Worm (Caenorhabditis elegans): Measurements from ENCODE around the gene C17C3.1.

The C17C3.1 gene

ce11 chrII:5544145-5544515 is 26.2 kb upstream of the C17C3.1 start:
- TF ChIP-seq elt-1 (tag; optimal IDR thresholded peaks at IDR 0.05; ENCODE audit: borderline replicate concordance, insufficient read depth) (no peak), nhr-2 (tag; optimal IDR thresholded peaks at IDR 0.05) (peak; percentile 23)

ce11 chrII:5544764-5545163 is 25.6 kb upstream of the C17C3.1 start, which contains the start of gene ins-13:
Gene ins-13 (minus strand): TSS chrII:5544864.
- no peak for TF ChIP-seq nhr-76 (tag; optimal IDR thresholded peaks at IDR 0.05)
- no peak for TF ChIP-seq tbx-8 (GFP tag; optimal IDR thresholded peaks at IDR 0.05)

ce11 chrII:5547442-5547894 is 22.9 kb upstream of the C17C3.1 start, which contains the start of gene acdh-2:
Gene acdh-2 (minus strand): TSS chrII:5547492.
- TF ChIP-seq ceh-39 (tag; optimal IDR thresholded peaks at IDR 0.05): no peak
- no peak for TF ChIP-seq ceh-43 (GFP tag; optimal IDR thresholded peaks at IDR 0.05)
- TF ChIP-seq tbx-8 (GFP tag; optimal IDR thresholded peaks at IDR 0.05): no peak
- TF ChIP-seq elt-3 (tag; optimal IDR thresholded peaks at IDR 0.05): no peak
- TF ChIP-seq ces-1 (GFP tag; optimal IDR thresholded peaks at IDR 0.05): no peak
- TF ChIP-seq pha-4 (tag; optimal IDR thresholded peaks at IDR 0.05): no peak
- TF ChIP-seq nhr-2 (tag; optimal IDR thresholded peaks at IDR 0.05): no peak
- TF ChIP-seq lin-32 (GFP tag; optimal IDR thresholded peaks at IDR 0.05): no peak
- no peak for TF ChIP-seq blmp-1 (tag; optimal IDR thresholded peaks at IDR 0.05)
- no peak for TF ChIP-seq sem-2 (GFP tag; optimal IDR thresholded peaks at IDR 0.05)
- no peak for TF ChIP-seq ztf-11 (tag; optimal IDR thresholded peaks at IDR 0.05)
- no peak for TF ChIP-seq ceh-83 (GFP tag; optimal IDR thresholded peaks at IDR 0.05)
- TF ChIP-seq mls-2 (tag; optimal IDR thresholded peaks at IDR 0.05): no peak
- no peak for TF ChIP-seq drap-1 (GFP tag; optimal IDR thresholded peaks at IDR 0.05)
- no peak for TF ChIP-seq ham-2 (GFP tag; optimal IDR thresholded peaks at IDR 0.05)
- TF ChIP-seq snpc-4 (tag; optimal IDR thresholded peaks at IDR 0.05): no peak
- no peak for TF ChIP-seq unc-62 (GFP tag; optimal IDR thresholded peaks at IDR 0.05)
- no peak for TF ChIP-seq nhr-28 (tag; optimal IDR thresholded peaks at IDR 0.05)

ce11 chrII:5549746-5550145 is 20.6 kb upstream of the C17C3.1 start, which contains the start of gene C17C3.6:
Gene C17C3.6 (plus strand): TSS chrII:5550046.
- TF ChIP-seq ztf-11 (tag; optimal IDR thresholded peaks at IDR 0.05) (no peak), flh-1 (GFP tag; optimal IDR thresholded peaks at IDR 0.05) (no peak), lin-13 (tag; optimal IDR thresholded peaks at IDR 0.05) (no peak), nhr-2 (tag; optimal IDR thresholded peaks at IDR 0.05) (no peak), nhr-12 (tag; optimal IDR thresholded peaks at IDR 0.05) (no peak), ceh-83 (GFP tag; optimal IDR thresholded peaks at IDR 0.05) (no peak), pha-4 (tag; optimal IDR thresholded peaks at IDR 0.05) (no peak), unc-120 (tag; optimal IDR thresholded peaks at IDR 0.05; ENCODE audit: poor library complexity, severe bottlenecking) (no peak), bed-3 (GFP tag; optimal IDR thresholded peaks at IDR 0.05) (no peak), snpc-4 (tag; optimal IDR thresholded peaks at IDR 0.05) (no peak), nhr-28 (tag; optimal IDR thresholded peaks at IDR 0.05) (no peak), sptf-1 (tag; optimal IDR thresholded peaks at IDR 0.05) (no peak), mab-5 (tag; optimal IDR thresholded peaks at IDR 0.05) (no peak), drap-1 (GFP tag; optimal IDR thresholded peaks at IDR 0.05) (no peak)

ce11 chrII:5551517-5551916 is 18.9 kb upstream of the C17C3.1 start, which contains the start of gene C17C3.5:
Gene C17C3.5 (plus strand): TSS chrII:5551817.
- no peak for TF ChIP-seq snpc-4 (tag; optimal IDR thresholded peaks at IDR 0.05)
- no peak for TF ChIP-seq sem-2 (GFP tag; optimal IDR thresholded peaks at IDR 0.05)
- no peak for TF ChIP-seq sptf-1 (tag; optimal IDR thresholded peaks at IDR 0.05)
- no peak for TF ChIP-seq unc-39 (tag; optimal IDR thresholded peaks at IDR 0.05)
- no peak for TF ChIP-seq mab-5 (tag; optimal IDR thresholded peaks at IDR 0.05)
- no peak for TF ChIP-seq blmp-1 (tag; optimal IDR thresholded peaks at IDR 0.05)
- no peak for TF ChIP-seq nhr-12 (tag; optimal IDR thresholded peaks at IDR 0.05)
- TF ChIP-seq cnd-1 (tag; optimal IDR thresholded peaks at IDR 0.05): no peak
- no peak for TF ChIP-seq elt-1 (tag; optimal IDR thresholded peaks at IDR 0.05; ENCODE audit: borderline replicate concordance, insufficient read depth)
- no peak for TF ChIP-seq ceh-43 (GFP tag; optimal IDR thresholded peaks at IDR 0.05)

- no peak for TF ChIP-seq ceh-43 (GFP tag; optimal IDR thresholded peaks at IDR 0.05)
- no peak for TF ChIP-seq ces-1 (GFP tag; optimal IDR thresholded peaks at IDR 0.05)
- no peak for TF ChIP-seq sem-2 (GFP tag; optimal IDR thresholded peaks at IDR 0.05)
- TF ChIP-seq elt-3 (tag; optimal IDR thresholded peaks at IDR 0.05): no peak
- TF ChIP-seq unc-62 (GFP tag; optimal IDR thresholded peaks at IDR 0.05): no peak
- TF ChIP-seq nhr-28 (tag; optimal IDR thresholded peaks at IDR 0.05): no peak
- no peak for TF ChIP-seq drap-1 (GFP tag; optimal IDR thresholded peaks at IDR 0.05)
- no peak for TF ChIP-seq pha-4 (tag; optimal IDR thresholded peaks at IDR 0.05)
- TF ChIP-seq ztf-11 (tag; optimal IDR thresholded peaks at IDR 0.05): no peak
- TF ChIP-seq zip-8 (tag; optimal IDR thresholded peaks at IDR 0.05): no peak
- TF ChIP-seq bed-3 (GFP tag; optimal IDR thresholded peaks at IDR 0.05): no peak
- TF ChIP-seq mls-2 (tag; optimal IDR thresholded peaks at IDR 0.05): no peak
- no peak for TF ChIP-seq elt-1 (tag; optimal IDR thresholded peaks at IDR 0.05; ENCODE audit: borderline replicate concordance, insufficient read depth)
- TF ChIP-seq snpc-4 (tag; optimal IDR thresholded peaks at IDR 0.05): no peak
- TF ChIP-seq lsy-2 (tag; optimal IDR thresholded peaks at IDR 0.05): no peak
- no peak for TF ChIP-seq ceh-39 (tag; optimal IDR thresholded peaks at IDR 0.05)
- TF ChIP-seq lin-13 (tag; optimal IDR thresholded peaks at IDR 0.05): no peak
- TF ChIP-seq blmp-1 (tag; optimal IDR thresholded peaks at IDR 0.05): no peak
- TF ChIP-seq nhr-237 (tag; optimal IDR thresholded peaks at IDR 0.05): no peak
These were observed 16.8 kb upstream of the C17C3.1 start for ce11 chrII:5553531-5553930.

All from whole organism, mixed stage, embryonic.